Fruit fly (Drosophila melanogaster) whole organism, wandering third instar larva: ENCODE data around the gene CG3808.

Experiments
- Abd-B ChIP-seq: fragments of >200 bp; optimal IDR thresholded peaks from 2 replicates; lab custom pipeline; 2017; ENCODE audit warnings: missing biosample characterization, missing genetic modification characterization
- CG32264 ChIP-seq: fragments of 200-800 bp; sonication (Bioruptor generic); optimal IDR thresholded peaks from 2 replicates; lab custom pipeline; 2016; ENCODE audit warnings: missing biosample characterization, missing genetic modification characterization
- CG9705 ChIP-seq: fragments of 200-800 bp; sonication (Bioruptor generic); optimal IDR thresholded peaks from 2 replicates; lab custom pipeline; 2018; ENCODE audit warnings: missing biosample characterization, mild to moderate bottlenecking, missing genetic modification characterization
- CrebA ChIP-seq: fragments of 200-800 bp; sonication (Bioruptor generic); optimal IDR thresholded peaks from 2 replicates; lab custom pipeline; 2016; ENCODE audit warnings: missing biosample characterization, mild to moderate bottlenecking, missing genetic modification characterization, borderline replicate concordance
- Dfd ChIP-seq: fragments of >200 bp; optimal IDR thresholded peaks from 2 replicates; lab custom pipeline; 2017; ENCODE audit warnings: missing biosample characterization, missing genetic modification characterization
- Dif ChIP-seq: fragments of 200-275, 200-300 bp; sonication (Bioruptor generic); optimal IDR thresholded peaks from 2 replicates; lab custom pipeline; 2018; ENCODE audit warnings: missing biosample characterization, missing genetic modification characterization; ENCODE audit not compliant: partially characterized antibody
- GATAd ChIP-seq: sonication (Bioruptor generic); optimal IDR thresholded peaks from 2 replicates; lab custom pipeline; 2016; ENCODE audit warnings: missing biosample characterization, missing genetic modification characterization
- HLH106 ChIP-seq: fragments of 200-800 bp; optimal IDR thresholded peaks from 3 replicates; lab custom pipeline; 2019; ENCODE audit warnings: missing biosample characterization, mild to moderate bottlenecking, missing genetic modification characterization, moderate library complexity
- Hnf4 ChIP-seq: fragments of 200-800 bp; sonication (Bioruptor generic); optimal IDR thresholded peaks from 2 replicates; lab custom pipeline; 2016; ENCODE audit warnings: missing biosample characterization, mild to moderate bottlenecking, missing genetic modification characterization
- Hr78 ChIP-seq: fragments of >200 bp; optimal IDR thresholded peaks from 2 replicates; lab custom pipeline; 2017; ENCODE audit warnings: missing biosample characterization, missing genetic modification characterization
- Hr83 ChIP-seq: fragments of 200-300 bp; sonication (Bioruptor generic); optimal IDR thresholded peaks from 2 replicates; lab custom pipeline; 2016; ENCODE audit warnings: missing biosample characterization, mild to moderate bottlenecking, missing genetic modification characterization, moderate library complexity; ENCODE audit not compliant: poor library complexity, severe bottlenecking
- Jra ChIP-seq: sonication (Bioruptor generic); optimal IDR thresholded peaks from 2 replicates; lab custom pipeline; 2016; ENCODE audit warnings: missing biosample characterization, missing genetic modification characterization
- Mio ChIP-seq: sonication (Bioruptor generic); optimal IDR thresholded peaks from 2 replicates; lab custom pipeline; 2016; ENCODE audit warnings: missing biosample characterization, missing genetic modification characterization
- Myc ChIP-seq: fragments of >200 bp; optimal IDR thresholded peaks from 2 replicates; lab custom pipeline; 2017
- N ChIP-seq: fragments of >200 bp; optimal IDR thresholded peaks from 2 replicates; lab custom pipeline; 2018; ENCODE audit warnings: missing biosample characterization, missing external identifiers, missing genetic modification characterization
- OdsH ChIP-seq: fragments of 200-800 bp; sonication (Bioruptor generic); optimal IDR thresholded peaks from 2 replicates; lab custom pipeline; 2016; ENCODE audit warnings: missing biosample characterization, mild to moderate bottlenecking, missing genetic modification characterization
- Rel ChIP-seq, 2 experiments: fragments of 200-800 bp; sonication (Bioruptor generic) in 1 of 2; optimal IDR thresholded peaks; 2 replicates in 1 of 2; 3 replicates in 1 of 2; lab custom pipeline; 2016 to 2019; ENCODE audit warnings: mild to moderate bottlenecking in 2 of 2, missing biosample characterization in 2 of 2, missing genetic modification characterization in 2 of 2, moderate library complexity in 1 of 2
- Sp1 ChIP-seq: fragments of 200-800 bp; sonication (Bioruptor generic); optimal IDR thresholded peaks from 3 replicates; lab custom pipeline; 2019; ENCODE audit warnings: missing biosample characterization, mild to moderate bottlenecking, missing genetic modification characterization, moderate library complexity
- Vsx2 ChIP-seq: fragments of 200-300, 225-300 bp; sonication (Bioruptor generic); optimal IDR thresholded peaks from 2 replicates; lab custom pipeline; 2018; ENCODE audit warnings: missing biosample characterization, missing genetic modification characterization; ENCODE audit not compliant: partially characterized antibody
- br ChIP-seq: fragments of 200-800 bp; sonication (Bioruptor generic); optimal IDR thresholded peaks from 2 replicates; lab custom pipeline; 2016; ENCODE audit warnings: missing biosample characterization, missing genetic modification characterization
- brk ChIP-seq: fragments of 200-800 bp; sonication (Bioruptor generic); optimal IDR thresholded peaks from 2 replicates; lab custom pipeline; 2016; ENCODE audit warnings: missing biosample characterization, mild to moderate bottlenecking, missing genetic modification characterization
- dl ChIP-seq, 2 experiments: fragments of 175-275, 200-275 bp in 1 of 2; fragments of 200-275 bp in 1 of 2; sonication (Bioruptor generic); optimal IDR thresholded peaks; lab custom pipeline; 2018; ENCODE audit warnings: mild to moderate bottlenecking in 2 of 2, missing biosample characterization in 2 of 2, missing genetic modification characterization in 2 of 2, moderate library complexity in 2 of 2; ENCODE audit not compliant: partially characterized antibody in 2 of 2, insufficient read depth in 1 of 2
- dmrt93B ChIP-seq: fragments of 200-800 bp; sonication (Bioruptor generic); optimal IDR thresholded peaks from 2 replicates; lab custom pipeline; 2018; ENCODE audit warnings: missing biosample characterization, mild to moderate bottlenecking, missing genetic modification characterization
- dsf ChIP-seq: sonication (Bioruptor generic); optimal IDR thresholded peaks from 2 replicates; lab custom pipeline; 2016; ENCODE audit warnings: missing biosample characterization, missing genetic modification characterization, borderline replicate concordance
- ey ChIP-seq: fragments of 200-800 bp; sonication (Bioruptor generic); optimal IDR thresholded peaks from 2 replicates; lab custom pipeline; 2016; ENCODE audit warnings: missing biosample characterization, missing genetic modification characterization
- foxo ChIP-seq, 2 experiments: fragments of 200-800 bp; sonication (Bioruptor generic); optimal IDR thresholded peaks; 2 replicates in 1 of 2; 3 replicates in 1 of 2; lab custom pipeline; 2016 to 2017; ENCODE audit warnings: missing biosample characterization in 2 of 2, missing genetic modification characterization in 2 of 2
- fru ChIP-seq: fragments of 200-800 bp; sonication (Bioruptor generic); optimal IDR thresholded peaks from 3 replicates; lab custom pipeline; 2016; ENCODE audit warnings: missing biosample characterization, mild to moderate bottlenecking, missing genetic modification characterization
- h ChIP-seq: fragments of 200-800 bp; sonication (Bioruptor generic); optimal IDR thresholded peaks from 3 replicates; lab custom pipeline; 2016; ENCODE audit warnings: missing biosample characterization, mild to moderate bottlenecking, missing genetic modification characterization
- jim ChIP-seq: fragments of 175-275, 200-325 bp; sonication (Bioruptor generic); optimal IDR thresholded peaks from 2 replicates; lab custom pipeline; 2016; ENCODE audit warnings: missing biosample characterization, mild to moderate bottlenecking, missing genetic modification characterization
- lola ChIP-seq: fragments of >200 bp; optimal IDR thresholded peaks from 2 replicates; lab custom pipeline; 2017; ENCODE audit warnings: missing biosample characterization, missing genetic modification characterization
- pan ChIP-seq: fragments of >200 bp; optimal IDR thresholded peaks from 2 replicates; lab custom pipeline; 2017
- psq ChIP-seq: fragments of 200-800 bp; sonication (Bioruptor generic); optimal IDR thresholded peaks from 3 replicates; lab custom pipeline; 2017; ENCODE audit warnings: missing biosample characterization, mild to moderate bottlenecking, missing genetic modification characterization, moderate library complexity
- rgr ChIP-seq: fragments of 200-800 bp; sonication (Bioruptor generic); optimal IDR thresholded peaks from 3 replicates; lab custom pipeline; 2016; ENCODE audit warnings: missing biosample characterization, mild to moderate bottlenecking, missing genetic modification characterization
- sage ChIP-seq: fragments of 200-800 bp; sonication (Bioruptor generic); optimal IDR thresholded peaks from 2 replicates; lab custom pipeline; 2016; ENCODE audit warnings: missing biosample characterization, mild to moderate bottlenecking, missing genetic modification characterization
- sv ChIP-seq: fragments of 200-800 bp; sonication (Bioruptor generic); optimal IDR thresholded peaks from 3 replicates; lab custom pipeline; 2016; ENCODE audit warnings: missing biosample characterization, missing genetic modification characterization
- tai ChIP-seq: sonication (Bioruptor generic); optimal IDR thresholded peaks from 2 replicates; lab custom pipeline; 2016; ENCODE audit warnings: missing biosample characterization, missing genetic modification characterization
- usp ChIP-seq: fragments of >200 bp; optimal IDR thresholded peaks from 2 replicates; lab custom pipeline; 2017; ENCODE audit warnings: missing biosample characterization, missing genetic modification characterization
- woc ChIP-seq: sonication (Bioruptor generic); optimal IDR thresholded peaks from 2 replicates; lab custom pipeline; 2016; ENCODE audit warnings: missing biosample characterization, mild to moderate bottlenecking, missing genetic modification characterization

The CG3808 gene

DNA sequence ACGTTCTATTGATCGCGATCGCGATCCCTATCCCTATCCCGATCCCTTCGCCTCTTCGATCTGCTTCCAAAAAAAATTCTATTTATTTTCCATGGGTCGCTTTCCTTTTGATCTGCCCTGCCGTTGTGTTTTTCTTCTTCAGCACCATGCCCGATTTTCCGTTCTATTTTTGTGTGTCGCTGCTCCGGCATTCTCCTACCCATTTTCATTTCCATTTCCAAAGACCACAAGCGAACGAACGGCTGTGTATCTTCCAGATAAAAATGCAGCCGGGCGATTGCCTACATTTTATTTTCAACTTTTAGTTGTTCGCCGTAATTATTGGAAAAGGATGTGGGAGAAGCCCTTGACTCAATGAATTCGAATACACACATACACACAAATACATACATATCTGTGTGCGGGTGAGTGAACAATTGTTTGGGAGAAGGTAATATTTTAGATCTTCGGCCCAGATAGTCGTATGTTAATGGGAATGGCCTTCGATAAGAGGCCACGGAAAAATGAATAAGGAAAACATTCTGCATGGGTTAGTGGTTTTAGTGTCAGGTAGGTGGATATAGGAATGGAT is 43.1 kb upstream of the CG3808 start:
- no peak for TF ChIP-seq rgr (GFP tag; lab: Kevin White, UChicago)
- no peak for TF ChIP-seq CG32264 (GFP tag; lab: Kevin White, UChicago)
- TF ChIP-seq dl (GFP tag; optimal IDR thresholded peaks at IDR 0.05; lab: Kevin White, UChicago; ENCODE audit: insufficient read depth in 1 of 2, partially characterized antibody in 2 of 2) = no peak
- no peak for TF ChIP-seq Vsx2 (GFP tag; lab: Kevin White, UChicago)
- no peak for TF ChIP-seq lola (GFP tag; lab: Kevin White, UChicago)
- no peak for TF ChIP-seq Hr78 (GFP tag; lab: Kevin White, UChicago)
- no peak for TF ChIP-seq OdsH (GFP tag; lab: Kevin White, UChicago)
- no peak for TF ChIP-seq Hnf4
- no peak for TF ChIP-seq pan

DNA sequence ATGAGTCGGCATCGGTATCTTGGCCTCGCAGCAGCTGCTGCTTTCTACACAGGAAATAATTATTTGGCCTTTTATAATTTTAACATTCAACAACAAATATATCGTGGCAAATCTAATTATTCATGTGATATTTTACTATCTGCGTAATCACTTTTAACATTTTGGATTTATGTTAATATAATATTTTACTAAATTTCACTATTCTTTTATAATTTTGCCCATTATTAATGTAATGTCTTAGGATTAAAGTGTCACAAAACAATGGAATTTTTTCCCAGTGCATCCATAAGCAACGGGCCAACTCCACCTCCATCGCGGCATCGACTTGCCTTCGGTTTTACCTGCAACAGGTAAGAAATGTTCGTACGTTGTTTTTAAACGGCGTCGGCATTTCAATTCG is 42.1 kb upstream of the CG3808 start:
- no peak for TF ChIP-seq Mio (GFP tag; lab: Kevin White, UChicago)
- TF ChIP-seq Abd-B (GFP tag; lab: Kevin White, UChicago) = no peak
- peak; percentile 86 for TF ChIP-seq fru
- TF ChIP-seq psq = peak; percentile 83
- peak; percentile 86 for TF ChIP-seq rgr (GFP tag; lab: Kevin White, UChicago)
- peak; percentile 95 for TF ChIP-seq HLH106
- TF ChIP-seq sage (GFP tag; lab: Kevin White, UChicago) = peak; percentile 45
- TF ChIP-seq tai (GFP tag; lab: Kevin White, UChicago) = peak; percentile 47
- TF ChIP-seq Hnf4 = peak; percentile 49
- TF ChIP-seq ey = peak; percentile 74
- TF ChIP-seq CG32264 (GFP tag; lab: Kevin White, UChicago) = peak; percentile 3
- TF ChIP-seq GATAd (GFP tag; lab: Kevin White, UChicago) = no peak
- TF ChIP-seq woc (GFP tag; lab: Kevin White, UChicago) = peak; percentile 54
- TF ChIP-seq br (GFP tag; lab: Kevin White, UChicago) = peak; percentile 72
- TF ChIP-seq Dfd (GFP tag; lab: Kevin White, UChicago) = no peak
- peak; percentile 86 for TF ChIP-seq dmrt93B (GFP tag; lab: Kevin White, UChicago)
- TF ChIP-seq Sp1 (GFP tag; lab: Kevin White, UChicago) = peak; percentile 96
- no peak for TF ChIP-seq Rel (GFP tag; optimal IDR thresholded peaks at IDR 0.05; lab: Kevin White, UChicago)
- TF ChIP-seq Rel (tag; optimal IDR thresholded peaks at IDR 0.05; lab: Kevin White, UChicago) = peak; percentile 61
- no peak for TF ChIP-seq Dif (GFP tag; lab: Kevin White, UChicago)
- no peak for TF ChIP-seq Myc (lab: Kevin White, UChicago)
- no peak for TF ChIP-seq Vsx2 (GFP tag; lab: Kevin White, UChicago)
- no peak for TF ChIP-seq jim (GFP tag; lab: Kevin White, UChicago)
- TF ChIP-seq Hr83 = no peak
- peak; percentile 56 for TF ChIP-seq Jra (GFP tag; lab: Kevin White, UChicago)
- peak in 1 of 2 experiments; percentile 92 for TF ChIP-seq foxo (GFP tag; optimal IDR thresholded peaks at IDR 0.05; lab: Kevin White, UChicago)
- peak; percentile 17 for TF ChIP-seq CrebA (GFP tag; lab: Kevin White, UChicago)
- no peak for TF ChIP-seq pan
- no peak for TF ChIP-seq lola (GFP tag; lab: Kevin White, UChicago)
- peak; percentile 7 for TF ChIP-seq dsf (GFP tag; lab: Kevin White, UChicago)
- peak in 1 of 2 experiments; percentile 19 for TF ChIP-seq dl (GFP tag; optimal IDR thresholded peaks at IDR 0.05; lab: Kevin White, UChicago; ENCODE audit: insufficient read depth in 1 of 2, partially characterized antibody in 2 of 2)
- TF ChIP-seq h (GFP tag; lab: Kevin White, UChicago) = peak; percentile 84
- TF ChIP-seq sv (GFP tag; lab: Kevin White, UChicago) = no peak
- no peak for TF ChIP-seq usp (GFP tag; lab: Kevin White, UChicago)
- no peak for TF ChIP-seq N (GFP tag; lab: Kevin White, UChicago)
- TF ChIP-seq Hr78 (GFP tag; lab: Kevin White, UChicago) = no peak
- peak; percentile 29 for TF ChIP-seq brk (GFP tag; lab: Kevin White, UChicago)
- peak; percentile 83 for TF ChIP-seq CG9705 (GFP tag; lab: Kevin White, UChicago)
- TF ChIP-seq OdsH (GFP tag; lab: Kevin White, UChicago) = peak; percentile 91
